Worm (Caenorhabditis elegans) whole organism, L1 larva: ENCODE data around the gene T28C6.7.

Experiments used
- fos-1 ChIP-seq: fragments of 150-350 bp; optimal IDR thresholded peaks from 2 replicates; lab custom pipeline; 2014; ENCODE audit warnings: missing biosample characterization, missing genetic modification characterization
- lin-13 ChIP-seq: fragments of 150-350 bp; optimal IDR thresholded peaks from 2 replicates; lab custom pipeline; 2014; ENCODE audit warnings: missing biosample characterization, missing genetic modification reagents, missing genetic modification characterization
- lir-3 ChIP-seq: sonication (generic microtip); optimal IDR thresholded peaks from 2 replicates; lab custom pipeline; 2016; ENCODE audit warnings: mild to moderate bottlenecking, missing genetic modification characterization, moderate library complexity, missing compliant biosample characterization; ENCODE audit not compliant: poor library complexity
- snu-23 ChIP-seq: sonication (generic microtip); optimal IDR thresholded peaks from 2 replicates; lab custom pipeline; 2016; ENCODE audit warnings: missing genetic modification characterization, missing compliant biosample characterization
- tlp-1 ChIP-seq: fragments of 150-350 bp; optimal IDR thresholded peaks from 2 replicates; lab custom pipeline; 2014; ENCODE audit warnings: missing biosample characterization, missing genetic modification characterization
- unc-130 ChIP-seq: fragments of 150-350 bp; optimal IDR thresholded peaks from 2 replicates; lab custom pipeline; 2017; ENCODE audit warnings: missing biosample characterization, missing genetic modification characterization, inconsistent platforms
- unc-62 ChIP-seq: fragments of 150-350 bp; optimal IDR thresholded peaks from 2 replicates; lab custom pipeline; 2014; ENCODE audit warnings: missing biosample characterization, missing genetic modification reagents, missing genetic modification characterization
- zag-1 ChIP-seq: fragments of 150-350 bp; optimal IDR thresholded peaks from 2 replicates; lab custom pipeline; 2014; ENCODE audit warnings: missing biosample characterization, missing genetic modification characterization
- ztf-11 ChIP-seq, 2 experiments: sonication (generic microtip); optimal IDR thresholded peaks; 2 replicates each; lab custom pipeline; 2016 to 2017; ENCODE audit warnings: missing genetic modification characterization in 2 of 2, missing biosample characterization in 1 of 2, missing compliant biosample characterization in 1 of 2

ce11 chrIV:8824145-8824833, 3.3 kb upstream of the T28C6.7 start, which contains the start of the genes col-117 and col-3:
- TF ChIP-seq fos-1 (tag; lab: Kevin White, UChicago) (no peak), lir-3 (no peak), lin-13 (no peak), unc-62 (GFP tag; lab: Kevin White, UChicago) (no peak), zag-1 (tag; lab: Kevin White, UChicago) (no peak), unc-130 (tag; lab: Kevin White, UChicago) (peak; percentile 67), tlp-1 (tag; lab: Kevin White, UChicago) (peak; percentile 60), snu-23 (GFP tag; lab: Kevin White, UChicago) (peak; percentile 58), ztf-11 (tag; optimal IDR thresholded peaks at IDR 0.05; lab: Kevin White, UChicago) (no peak)
